Worm (Caenorhabditis elegans) whole organism, L4 larva: ENCODE results near the gene abhd-5.1.
A peak's percentile ranks its signal among the peaks of the same experiment; 100 is the strongest.

Experiments
- gei-8 ChIP-seq: fragments of 200-800 bp; sonication (Bioruptor generic); optimal IDR thresholded peaks from 2 replicates; lab custom pipeline; 2018; ENCODE audit warnings: mild to moderate bottlenecking, missing genetic modification characterization, missing compliant biosample characterization
- nhr-11 ChIP-seq: fragments of 150-350 bp; optimal IDR thresholded peaks from 2 replicates; lab custom pipeline; 2014; ENCODE audit warnings: missing biosample characterization, missing genetic modification characterization
- pha-4 ChIP-seq, 2 experiments: fragments of 150-350 bp in 1 of 2; fragments of 200-800 bp in 1 of 2; sonication (Bioruptor generic) in 1 of 2; IDR thresholded peaks in 1 of 2; optimal IDR thresholded peaks in 1 of 2; 2 replicates each; pipeline versions ENCODE4 v1.3.6 to Lab custom; 2014 to 2022; ENCODE audit warnings: missing genetic modification characterization in 2 of 2, missing genetic modification reagents in 2 of 2, missing biosample characterization in 1 of 2, missing compliant biosample characterization in 1 of 2
- pqm-1 ChIP-seq: sonication (generic microtip); optimal IDR thresholded peaks from 2 replicates; lab custom pipeline; 2017; ENCODE audit warnings: missing biosample characterization, missing genetic modification characterization
- snpc-4 ChIP-seq: fragments of 150-350 bp; optimal IDR thresholded peaks from 2 replicates; lab custom pipeline; 2014; ENCODE audit warnings: missing biosample characterization, missing genetic modification characterization

- TF ChIP-seq nhr-11 (no peak), snpc-4 (tag; lab: Kevin White, UChicago) (no peak), gei-8 (GFP tag; lab: Kevin White, UChicago) (no peak), pqm-1 (no peak), pha-4 (GFP tag; IDR thresholded peaks at IDR 0.05; lab: Robert Waterston, UW) (peak; percentile 17; the same call in 1 of the 2 replicates), pha-4 (tag; optimal IDR thresholded peaks at IDR 0.05; lab: Kevin White, UChicago) (no peak)
Measured at ce11 chrV:4818563-4818962, 28.9 kb upstream of the abhd-5.1 start, which contains the start of gene ccep-97.
